Fruit fly (Drosophila melanogaster) whole organism, embryonic: ENCODE data around the gene CG11155.

Experiments
- Aef1 ChIP-seq: fragments of 200-800 bp; sonication (Bioruptor generic); IDR thresholded peaks from 3 replicates; pipeline ENCODE4 v1.3.6; 2022; ENCODE audit warnings: missing biosample characterization, missing genetic modification characterization
- B-H1 ChIP-seq: fragments of 200-800 bp; sonication (Bioruptor generic); IDR thresholded peaks from 3 replicates; pipeline ENCODE4 v1.3.6; 2022; ENCODE audit warnings: missing biosample characterization, missing genetic modification characterization
- Blimp-1 ChIP-seq: fragments of 200-800 bp; sonication (Bioruptor generic); optimal IDR thresholded peaks from 3 replicates; lab custom pipeline; 2018; ENCODE audit warnings: missing biosample characterization, missing genetic modification characterization, mild to moderate bottlenecking, moderate library complexity, missing genetic modification reagents
- CG10321 ChIP-seq: fragments of 200-800 bp; sonication (Bioruptor generic); IDR thresholded peaks from 2 replicates; pipeline ENCODE4 v1.3.6; 2022; ENCODE audit warnings: missing biosample characterization, missing genetic modification characterization
- CG12942 ChIP-seq: fragments of 200-800 bp; sonication (Bioruptor generic); optimal IDR thresholded peaks from 3 replicates; lab custom pipeline; 2016; ENCODE audit warnings: missing biosample characterization, missing genetic modification characterization
- CG15011 ChIP-seq: fragments of 200-800 bp; sonication (Bioruptor generic); optimal IDR thresholded peaks from 3 replicates; lab custom pipeline; 2018; ENCODE audit warnings: missing biosample characterization, mild to moderate bottlenecking, missing genetic modification characterization
- CG17361 ChIP-seq: fragments of 200-800 bp; sonication (Bioruptor generic); IDR thresholded peaks from 3 replicates; pipeline ENCODE4 v1.3.6; 2022; ENCODE audit warnings: missing biosample characterization, missing genetic modification characterization
- CG17802 ChIP-seq: fragments of 200-800 bp; sonication (Bioruptor generic); optimal IDR thresholded peaks from 2 replicates; lab custom pipeline; 2018; ENCODE audit warnings: missing biosample characterization, mild to moderate bottlenecking, missing genetic modification characterization, moderate library complexity
- CG2116 ChIP-seq: fragments of 200-800 bp; sonication (Bioruptor generic); optimal IDR thresholded peaks from 3 replicates; lab custom pipeline; 2018; ENCODE audit warnings: missing biosample characterization, mild to moderate bottlenecking, missing genetic modification characterization
- CG2199 ChIP-seq: fragments of 200-800 bp; sonication (Bioruptor generic); IDR thresholded peaks from 3 replicates; pipeline ENCODE4 v1.3.6; 2022; ENCODE audit warnings: missing biosample characterization, missing genetic modification characterization
- CG30403 ChIP-seq: fragments of 200-800 bp; sonication (Bioruptor generic); optimal IDR thresholded peaks from 3 replicates; lab custom pipeline; 2016; ENCODE audit warnings: missing biosample characterization, missing genetic modification characterization
- CG31224 ChIP-seq: fragments of 200-800 bp; sonication (Bioruptor generic); IDR thresholded peaks from 2 replicates; pipeline ENCODE4 v1.3.6; 2022; ENCODE audit warnings: missing biosample characterization, missing genetic modification characterization
- CG34376 ChIP-seq: fragments of 200-800 bp; sonication (Bioruptor generic); optimal IDR thresholded peaks from 2 replicates; lab custom pipeline; 2018; ENCODE audit warnings: missing biosample characterization, mild to moderate bottlenecking, missing genetic modification characterization
- CG3995 ChIP-seq: fragments of 200-800 bp; sonication (Bioruptor generic); optimal IDR thresholded peaks from 3 replicates; lab custom pipeline; 2016; ENCODE audit warnings: missing biosample characterization, missing genetic modification characterization
- CG4404 ChIP-seq: fragments of 200-800 bp; sonication (Bioruptor generic); IDR thresholded peaks from 2 replicates; pipeline ENCODE4 v1.3.6; 2022; ENCODE audit warnings: missing biosample characterization, missing genetic modification characterization
- CG6175 ChIP-seq: fragments of 200-800 bp; sonication (Bioruptor generic); IDR thresholded peaks from 3 replicates; pipeline ENCODE4 v1.3.6; 2022; ENCODE audit warnings: missing biosample characterization, missing genetic modification characterization
- CTCF ChIP-seq: fragments of 200-800 bp; sonication (Bioruptor generic); optimal IDR thresholded peaks from 2 replicates; lab custom pipeline; 2017; ENCODE audit warnings: missing biosample characterization, mild to moderate bottlenecking, missing genetic modification characterization, moderate library complexity
- D19A ChIP-seq: fragments of 200-800 bp; optimal IDR thresholded peaks from 3 replicates; lab custom pipeline; 2019; ENCODE audit warnings: missing biosample characterization, mild to moderate bottlenecking, missing genetic modification characterization, moderate library complexity
- Dbx ChIP-seq: fragments of 200-800 bp; sonication (Bioruptor generic); IDR thresholded peaks from 3 replicates; pipeline ENCODE4 v1.3.6; 2022; ENCODE audit warnings: missing biosample characterization, missing genetic modification characterization
- Jarid2 ChIP-seq: fragments of 200-800 bp; sonication (Bioruptor generic); optimal IDR thresholded peaks from 3 replicates; lab custom pipeline; 2017; ENCODE audit warnings: mild to moderate bottlenecking, missing biosample characterization, missing genetic modification reagents, missing genetic modification characterization
- Lhr ChIP-seq: fragments of 200-800 bp; sonication (Bioruptor generic); optimal IDR thresholded peaks from 3 replicates; lab custom pipeline; 2017; ENCODE audit warnings: mild to moderate bottlenecking, missing biosample characterization, missing genetic modification reagents, missing genetic modification characterization
- Nf-YA ChIP-seq: fragments of 200-800 bp; sonication (Bioruptor generic); IDR thresholded peaks from 2 replicates; pipeline ENCODE4 v1.3.6; 2022; ENCODE audit warnings: missing biosample characterization, missing genetic modification characterization
- Nf-YB ChIP-seq: fragments of 200-800 bp; sonication (Bioruptor generic); optimal IDR thresholded peaks from 3 replicates; lab custom pipeline; 2019; ENCODE audit warnings: missing biosample characterization, mild to moderate bottlenecking, missing genetic modification characterization, moderate library complexity
- Nf-YC ChIP-seq: fragments of 200-800 bp; optimal IDR thresholded peaks from 3 replicates; lab custom pipeline; 2019; ENCODE audit warnings: missing biosample characterization, mild to moderate bottlenecking, missing genetic modification characterization, moderate library complexity
- Sox102F ChIP-seq: fragments of 200-800 bp; sonication (Bioruptor generic); optimal IDR thresholded peaks from 2 replicates; lab custom pipeline; 2018; ENCODE audit warnings: missing biosample characterization, mild to moderate bottlenecking, missing genetic modification characterization, moderate library complexity
- Taf1 ChIP-seq: fragments of 200-800 bp; sonication (Bioruptor generic); IDR thresholded peaks from 2 replicates; pipeline ENCODE4 v1.3.6; 2022; ENCODE audit warnings: missing biosample characterization, missing genetic modification characterization
- YL-1 ChIP-seq: fragments of 200-800 bp; sonication (Bioruptor generic); optimal IDR thresholded peaks from 3 replicates; lab custom pipeline; 2017; ENCODE audit warnings: missing biosample characterization, mild to moderate bottlenecking, missing genetic modification characterization
- ac ChIP-seq: fragments of 200-800 bp; sonication (Bioruptor generic); optimal IDR thresholded peaks from 3 replicates; lab custom pipeline; 2017; ENCODE audit warnings: missing biosample characterization, mild to moderate bottlenecking, missing genetic modification characterization
- cas ChIP-seq: fragments of 200-800 bp; sonication (Bioruptor generic); IDR thresholded peaks from 2 replicates; pipeline ENCODE4 v1.3.6; 2022; ENCODE audit warnings: missing biosample characterization, missing genetic modification characterization
- cato ChIP-seq: fragments of 200-800 bp; sonication (Bioruptor generic); optimal IDR thresholded peaks from 2 replicates; lab custom pipeline; 2016; ENCODE audit warnings: missing biosample characterization, missing genetic modification characterization, borderline replicate concordance
- crp ChIP-seq, 2 experiments: fragments of 200-800 bp; sonication (Bioruptor generic); optimal IDR thresholded peaks; 2 replicates in 1 of 2; 3 replicates in 1 of 2; lab custom pipeline; 2017; ENCODE audit warnings: missing biosample characterization in 2 of 2, missing genetic modification characterization in 2 of 2, mild to moderate bottlenecking in 1 of 2, moderate library complexity in 1 of 2
- gcm2 ChIP-seq: fragments of 200-800 bp; sonication (Bioruptor generic); optimal IDR thresholded peaks from 2 replicates; lab custom pipeline; 2016; ENCODE audit warnings: missing biosample characterization, missing genetic modification characterization
- grau ChIP-seq: fragments of 200-800 bp; optimal IDR thresholded peaks from 3 replicates; lab custom pipeline; 2019; ENCODE audit warnings: missing biosample characterization, mild to moderate bottlenecking, missing genetic modification characterization, moderate library complexity
- her ChIP-seq: fragments of 200-800 bp; sonication (Bioruptor generic); optimal IDR thresholded peaks from 2 replicates; lab custom pipeline; 2016; ENCODE audit warnings: missing biosample characterization, missing genetic modification characterization
- kah ChIP-seq: fragments of 200-800 bp; sonication (Bioruptor generic); optimal IDR thresholded peaks from 2 replicates; lab custom pipeline; 2018; ENCODE audit warnings: missing biosample characterization, mild to moderate bottlenecking, missing genetic modification characterization
- kay ChIP-seq: fragments of 200-800 bp; sonication (Bioruptor generic); optimal IDR thresholded peaks from 2 replicates; lab custom pipeline; 2016; ENCODE audit warnings: missing biosample characterization, missing genetic modification characterization
- kni ChIP-seq: fragments of 200-800 bp; sonication (Bioruptor generic); optimal IDR thresholded peaks from 3 replicates; lab custom pipeline; 2017; ENCODE audit warnings: mild to moderate bottlenecking, missing biosample characterization, missing genetic modification reagents, missing genetic modification characterization
- maf-S ChIP-seq: fragments of 200-800 bp; sonication (Bioruptor generic); optimal IDR thresholded peaks from 2 replicates; lab custom pipeline; 2016; ENCODE audit warnings: missing biosample characterization, missing genetic modification characterization
- otp ChIP-seq: fragments of 200-800 bp; sonication (Bioruptor generic); IDR thresholded peaks from 3 replicates; pipeline ENCODE4, ENCODE4 v1.3.6; 2022; ENCODE audit warnings: missing biosample characterization, missing genetic modification characterization
- pb ChIP-seq: fragments of 200-800 bp; sonication (Bioruptor generic); optimal IDR thresholded peaks from 3 replicates; lab custom pipeline; 2016; ENCODE audit warnings: missing biosample characterization, missing genetic modification characterization
- psq ChIP-seq: fragments of 200-800 bp; sonication (Bioruptor generic); optimal IDR thresholded peaks from 2 replicates; lab custom pipeline; 2017; ENCODE audit warnings: missing biosample characterization, missing genetic modification characterization
- rib ChIP-seq: fragments of 200-800 bp; sonication (Bioruptor generic); IDR thresholded peaks from 2 replicates; pipeline ENCODE4 v1.3.6; 2022; ENCODE audit warnings: missing biosample characterization, missing genetic modification characterization
- row ChIP-seq: fragments of 200-800 bp; sonication (Bioruptor generic); IDR thresholded peaks from 3 replicates; pipeline ENCODE4 v1.3.6; 2022; ENCODE audit warnings: missing biosample characterization, missing genetic modification characterization

Gene CG11155

DNA sequence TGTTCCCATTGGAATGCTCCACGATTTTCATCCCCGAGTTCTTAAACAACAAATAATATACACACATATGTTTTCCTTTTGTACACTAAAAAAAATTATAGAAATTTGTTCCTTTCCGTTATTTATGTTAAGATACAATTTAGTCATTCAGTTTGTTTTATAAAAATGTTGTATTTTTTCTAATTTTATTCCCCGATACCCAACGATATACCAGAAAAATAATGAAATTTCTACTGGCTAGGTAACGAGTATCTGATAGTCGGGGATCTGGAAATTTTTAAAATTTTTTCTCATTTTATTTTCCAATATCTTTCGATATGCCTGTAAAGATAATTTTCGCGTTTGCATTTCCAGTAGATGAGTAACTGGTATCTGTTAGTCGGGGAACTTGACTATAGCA is 33.0 kb upstream of the CG11155 start (continued):
- TF ChIP-seq CG17361 (GFP tag; lab: Robert Waterston, UW) (peak; percentile 55; the same call in 2 of the 3 replicates), crp (GFP tag; optimal IDR thresholded peaks at IDR 0.05; lab: Kevin White, UChicago) (no peak), Blimp-1 (GFP tag; lab: Kevin White, UChicago) (no peak), CG3995 (GFP tag; lab: Kevin White, UChicago) (no peak), kay (GFP tag; lab: Kevin White, UChicago) (no peak)
- TF ChIP-seq, all 482 proteins: peak for 14

- TF ChIP-seq CG2199 (GFP tag; lab: Robert Waterston, UW) (peak; percentile 76; the same call in 2 of the 3 replicates), Nf-YA (GFP tag; lab: Robert Waterston, UW) (peak; percentile 79), Nf-YC (tag; lab: Kevin White, UChicago) (peak; percentile 98), Aef1 (GFP tag; lab: Robert Waterston, UW) (no peak), Nf-YB (GFP tag; lab: Kevin White, UChicago) (peak; percentile 99), CG10321 (GFP tag; lab: Robert Waterston, UW) (peak; percentile 85), CG6175 (GFP tag; lab: Robert Waterston, UW) (no peak), Jarid2 (GFP tag; lab: Kevin White, UChicago) (peak; percentile 24), Sox102F (GFP tag; lab: Kevin White, UChicago) (no peak), CG12942 (GFP tag; lab: Kevin White, UChicago) (no peak), Taf1 (GFP tag; lab: Robert Waterston, UW) (no peak)
These were observed 28.7 kb upstream of the CG11155 start for dm6 chr4:1097608-1098262.

DNA sequence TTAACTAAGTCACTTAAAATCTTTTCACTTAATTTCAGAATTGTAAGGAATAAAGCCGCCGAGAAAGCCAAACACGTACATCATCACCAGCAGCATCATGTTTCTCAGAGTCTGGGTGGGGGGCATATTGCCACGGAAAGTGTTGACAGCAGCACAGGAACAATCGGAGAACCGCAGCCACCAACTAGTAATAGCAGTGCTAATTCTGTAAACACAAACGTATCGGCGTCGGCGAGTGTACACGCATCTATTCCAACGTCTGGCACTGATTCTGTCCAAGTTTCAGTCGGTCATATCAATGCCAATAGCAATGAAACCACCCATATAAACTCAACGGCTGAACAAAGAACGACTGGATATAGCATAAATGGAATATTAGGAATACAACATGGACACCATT is 20.3 kb upstream of the CG11155 start:
- TF ChIP-seq CG2199 (GFP tag; lab: Robert Waterston, UW) (peak; percentile 94), Taf1 (GFP tag; lab: Robert Waterston, UW) (no peak), cas (GFP tag; lab: Robert Waterston, UW) (no peak), maf-S (no peak), Dbx (GFP tag; lab: Robert Waterston, UW) (no peak), CG15011 (GFP tag; lab: Kevin White, UChicago) (no peak)

- TF ChIP-seq grau (tag; lab: Kevin White, UChicago) (peak; percentile 91), otp (GFP tag; lab: Robert Waterston, UW) (no peak), Aef1 (GFP tag; lab: Robert Waterston, UW) (no peak; the same call in 2 of the 3 replicates), cato (peak; percentile 88), Lhr (GFP tag; lab: Kevin White, UChicago) (peak; percentile 74), ac (GFP tag; lab: Kevin White, UChicago) (peak; percentile 52), kni (no peak), CG31224 (no peak), gcm2 (GFP tag; lab: Kevin White, UChicago) (peak; percentile 83), CG2116 (GFP tag; lab: Kevin White, UChicago) (peak; percentile 76), CTCF (GFP tag; lab: Kevin White, UChicago) (peak; percentile 78), cas (GFP tag; lab: Robert Waterston, UW) (peak; percentile 62; the same call in 1 of the 2 replicates), CG30403 (GFP tag; lab: Kevin White, UChicago) (peak; percentile 94), CG17802 (tag; lab: Kevin White, UChicago) (peak; percentile 70), rib (GFP tag; lab: Robert Waterston, UW) (peak; percentile 56), CG4404 (GFP tag; lab: Robert Waterston, UW) (no peak), kah (GFP tag; lab: Kevin White, UChicago) (peak; percentile 47), B-H1 (peak; percentile 92; the same call in 2 of the 3 replicates), YL-1 (GFP tag; lab: Kevin White, UChicago) (no peak), row (peak; percentile 96), D19A (tag; lab: Kevin White, UChicago) (peak; percentile 98), her (peak; percentile 79), pb (GFP tag; lab: Kevin White, UChicago) (peak; percentile 83), psq (GFP tag; lab: Kevin White, UChicago) (peak; percentile 84), CG34376 (GFP tag; lab: Kevin White, UChicago) (peak; percentile 80)
These were observed 13.3 kb upstream of the CG11155 start for dm6 chr4:1112867-1113769.
